Worm (Caenorhabditis elegans) whole organism, dauer: ENCODE data around the gene M04D8.5.
"Not testable (repeated sequence)": the region's sequence is repeated elsewhere in the genome, so short reads cannot be mapped to it uniquely, and the experiment has no call there.

Experiments
- unc-62 ChIP-seq: sonication (generic microtip); optimal IDR thresholded peaks from 2 replicates; lab custom pipeline; 2017; ENCODE audit warnings: missing biosample characterization, missing genetic modification reagents, missing genetic modification characterization

Gene M04D8.5

ce11 chrIII:10033213-10033612, at the start of gene M04D8.5:
M04D8.5 (minus strand) TSS chrIII:10033313.
- no peak for TF ChIP-seq unc-62 (GFP tag; lab: Kevin White, UChicago)

- TF ChIP-seq unc-62 (GFP tag; lab: Kevin White, UChicago) = no peak
Measured at ce11 chrIII:10078784-10079183, 45.7 kb upstream of the M04D8.5 start.

ce11 chrIII:10078151-10078550, 45.0 kb upstream of the M04D8.5 start, which contains the start of gene T16G12.9:
T16G12.9 (minus strand) TSS chrIII:10078251.
- TF ChIP-seq unc-62 (GFP tag; lab: Kevin White, UChicago) = no peak

- TF ChIP-seq unc-62 (GFP tag; lab: Kevin White, UChicago) = no peak
Measured at ce11 chrIII:10076042-10076441, 42.9 kb upstream of the M04D8.5 start.

ce11 chrIII:10069278-10069677, 36.2 kb upstream of the M04D8.5 start, which contains the start of gene T16G12.6:
T16G12.6 (plus strand) TSS chrIII:10069578.
- no peak for TF ChIP-seq unc-62 (GFP tag; lab: Kevin White, UChicago)

- no peak for TF ChIP-seq unc-62 (GFP tag; lab: Kevin White, UChicago)
Measured at ce11 chrIII:10064140-10064539, 31.0 kb upstream of the M04D8.5 start, which contains the start of gene ekl-6. ekl-6 (plus strand) TSS chrIII:10064404.

- no peak for TF ChIP-seq unc-62 (GFP tag; lab: Kevin White, UChicago)
Measured at ce11 chrIII:10060573-10060972, 27.5 kb upstream of the M04D8.5 start, which contains the start of gene T16G12.13. T16G12.13 (plus strand) TSS chrIII:10060865.

- no peak for TF ChIP-seq unc-62 (GFP tag; lab: Kevin White, UChicago)
Measured at ce11 chrIII:10059002-10059401, 25.9 kb upstream of the M04D8.5 start, which contains the start of gene T16G12.8. T16G12.8 (plus strand) TSS chrIII:10059302.

- TF ChIP-seq unc-62 (GFP tag; lab: Kevin White, UChicago) = no peak
Measured at ce11 chrIII:10057518-10057917, 24.4 kb upstream of the M04D8.5 start, which contains the start of gene T16G12.4. T16G12.4 (plus strand) TSS chrIII:10057818.

- no peak for TF ChIP-seq unc-62 (GFP tag; lab: Kevin White, UChicago)
Measured at ce11 chrIII:10056033-10056432, 22.9 kb upstream of the M04D8.5 start, which contains the start of gene T16G12.10. T16G12.10 (minus strand) TSS chrIII:10056133.

- not testable (repeated sequence) for TF ChIP-seq unc-62 (GFP tag; lab: Kevin White, UChicago)
Measured at ce11 chrIII:10053312-10053711, 20.2 kb upstream of the M04D8.5 start, which contains the start of gene T16G12.12. T16G12.12 (plus strand) TSS chrIII:10053612.

- TF ChIP-seq unc-62 (GFP tag; lab: Kevin White, UChicago) = not testable (repeated sequence)
Measured at ce11 chrIII:10050321-10050720, 17.2 kb upstream of the M04D8.5 start, which contains the start of gene T16G12.3. T16G12.3 (plus strand) TSS chrIII:10050621.

ce11 chrIII:10049682-10050081, 16.6 kb upstream of the M04D8.5 start, which contains the start of gene T16G12.1:
T16G12.1 (minus strand) TSS chrIII:10049857.
- TF ChIP-seq unc-62 (GFP tag; lab: Kevin White, UChicago) = no peak

ce11 chrIII:10040013-10040412, 6.9 kb upstream of the M04D8.5 start, which contains the start of gene T16G12.7:
T16G12.7 (minus strand) TSS chrIII:10040113.
- no peak for TF ChIP-seq unc-62 (GFP tag; lab: Kevin White, UChicago)

ce11 chrIII:10037150-10037549, 4.0 kb upstream of the M04D8.5 start, which contains the start of gene M04D8.7:
M04D8.7 (plus strand) TSS chrIII:10037450.
- no peak for TF ChIP-seq unc-62 (GFP tag; lab: Kevin White, UChicago)

ce11 chrIII:10035783-10036182, 2.7 kb upstream of the M04D8.5 start, which contains the start of gene xbx-3:
xbx-3 (plus strand) TSS chrIII:10035945.
- no peak for TF ChIP-seq unc-62 (GFP tag; lab: Kevin White, UChicago)

ce11 chrIII:10033881-10034280, 768 bp upstream of the M04D8.5 start, which contains the start of gene M04D8.8:
M04D8.8 (plus strand) TSS chrIII:10034181.
- no peak for TF ChIP-seq unc-62 (GFP tag; lab: Kevin White, UChicago)
